Fruit fly (Drosophila melanogaster): Measurements from ENCODE around the gene His4r.

Gene His4r

DNA sequence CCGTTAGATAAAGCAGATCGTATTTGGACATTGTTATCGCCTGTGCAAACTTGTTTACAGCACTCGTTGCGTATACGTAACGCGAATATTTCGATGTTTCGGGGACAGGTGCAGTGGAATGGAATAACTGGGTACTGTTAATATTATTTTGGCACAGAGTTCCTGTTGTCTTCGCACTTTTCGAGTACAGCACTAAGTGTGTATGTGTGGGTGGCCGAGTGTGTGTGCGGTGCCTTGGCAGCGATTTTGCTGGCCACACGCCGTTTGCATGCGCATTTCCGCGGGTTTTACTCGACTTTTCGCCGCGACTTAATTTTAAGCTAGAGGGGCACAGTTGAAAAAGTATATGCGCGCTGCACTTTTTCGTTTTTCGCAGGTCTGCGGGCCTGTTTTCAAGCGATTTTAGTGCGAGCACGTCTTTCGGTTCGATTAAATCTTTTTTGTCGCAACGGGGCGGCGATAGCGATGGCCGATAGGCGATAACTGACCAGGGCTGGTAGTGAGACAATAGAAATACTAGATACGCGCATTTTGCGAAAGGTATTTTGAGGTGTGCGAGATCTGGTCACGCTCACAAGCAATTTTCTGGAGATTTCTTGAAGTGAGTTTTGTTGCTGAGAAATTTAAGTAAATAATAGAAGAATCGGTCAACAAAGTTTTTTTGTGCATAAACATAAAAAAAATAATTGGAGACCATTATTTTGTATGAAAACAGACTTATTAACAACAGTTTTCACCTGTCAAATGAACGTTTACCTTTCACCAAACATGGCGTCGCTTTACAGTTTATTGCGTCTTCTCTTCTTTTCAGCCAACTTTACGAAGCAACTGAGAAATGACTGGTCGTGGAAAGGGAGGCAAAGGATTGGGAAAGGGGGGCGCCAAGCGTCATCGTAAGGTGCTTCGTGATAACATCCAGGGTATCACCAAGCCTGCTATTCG lies at the start of gene His4r, which contains the start of gene put:
His4r (plus strand) TSS at position 541 of the 942 bp plus-strand sequence.
put (minus strand) TSS at position 489 of the 942 bp plus-strand sequence.
- TF ChIP-seq MESR4 (GFP tag; optimal IDR thresholded peaks at IDR 0.05) (peak; percentile 87), CG10431 (GFP tag; optimal IDR thresholded peaks at IDR 0.05) (peak; percentile 71), CG15696 (tag; optimal IDR thresholded peaks at IDR 0.05) (no peak), CG7556 (GFP tag; optimal IDR thresholded peaks at IDR 0.05) (no peak), CG10321 (GFP tag; IDR thresholded peaks at IDR 0.05) (no peak), CG17612 (GFP tag; IDR thresholded peaks at IDR 0.05) (no peak), YL-1 (GFP tag; optimal IDR thresholded peaks at IDR 0.05) (peak; percentile 92), Atf3 (GFP tag; optimal IDR thresholded peaks at IDR 0.05) (no peak), usp (GFP tag; optimal IDR thresholded peaks at IDR 0.05) (no peak), CG12299 (tag; optimal IDR thresholded peaks at IDR 0.05) (peak; percentile 36), CG3995 (GFP tag; optimal IDR thresholded peaks at IDR 0.05) (no peak), CG18764 (GFP tag; optimal IDR thresholded peaks at IDR 0.05) (peak; percentile 4), jing (GFP tag; optimal IDR thresholded peaks at IDR 0.05) (no peak), trem (tag; optimal IDR thresholded peaks at IDR 0.05) (peak; percentile 77), CG12659 (GFP tag; optimal IDR thresholded peaks at IDR 0.05) (peak; percentile 81), CG7987 (GFP tag; optimal IDR thresholded peaks at IDR 0.05) (peak; percentile 30), onecut (GFP tag; IDR thresholded peaks at IDR 0.05) (no peak), dysf (GFP tag; IDR thresholded peaks at IDR 0.05) (no peak), unc-4 (GFP tag; IDR thresholded peaks at IDR 0.05; ENCODE audit: partially characterized antibody) (peak; percentile 50; the same call in 1 of the 2 replicates), kay (GFP tag; optimal IDR thresholded peaks at IDR 0.05) (no peak), CG17802 (tag; optimal IDR thresholded peaks at IDR 0.05) (peak; percentile 42), tup (GFP tag; optimal IDR thresholded peaks at IDR 0.05) (no peak), CrebB (tag; optimal IDR thresholded peaks at IDR 0.05) (peak; percentile 45), CG1603 (tag; optimal IDR thresholded peaks at IDR 0.05) (peak; percentile 81), her (GFP tag; optimal IDR thresholded peaks at IDR 0.05) (peak; percentile 16), CHES-1-like (GFP tag; optimal IDR thresholded peaks at IDR 0.05) (peak; percentile 49), CG1792 (GFP tag; optimal IDR thresholded peaks at IDR 0.05) (peak; percentile 8), CoRest (tag; optimal IDR thresholded peaks at IDR 0.05) (peak; percentile 4), phol (tag; optimal IDR thresholded peaks at IDR 0.05) (peak; percentile 91), CG12391 (tag; optimal IDR thresholded peaks at IDR 0.05) (peak; percentile 33), chn (GFP tag; optimal IDR thresholded peaks at IDR 0.05) (peak; percentile 43), CG18476 (GFP tag; optimal IDR thresholded peaks at IDR 0.05) (no peak), CG42726 (GFP tag; IDR thresholded peaks at IDR 0.05; ENCODE audit: partially characterized antibody) (0 out of 2 replicates have a peak, but pooled peaks have one; percentile 16), Hr51 (GFP tag; optimal IDR thresholded peaks at IDR 0.05) (no peak), ind (GFP tag; optimal IDR thresholded peaks at IDR 0.05) (no peak), B-H1 (GFP tag; IDR thresholded peaks at IDR 0.05) (no peak), Mes4 (GFP tag; optimal IDR thresholded peaks at IDR 0.05) (no peak), Ssrp (tag; optimal IDR thresholded peaks at IDR 0.05) (no peak), CG17186 (GFP tag; optimal IDR thresholded peaks at IDR 0.05) (peak; percentile 91), mam (GFP tag; optimal IDR thresholded peaks at IDR 0.05) (peak; percentile 24), kah (GFP tag; optimal IDR thresholded peaks at IDR 0.05) (peak; percentile 20), CG12769 (tag; optimal IDR thresholded peaks at IDR 0.05) (peak; percentile 45), wdn (GFP tag; IDR thresholded peaks at IDR 0.05) (no peak), CG9609 (GFP tag; optimal IDR thresholded peaks at IDR 0.05) (no peak), Sin3A (optimal IDR thresholded peaks at IDR 0.05) (peak; percentile 74), nau (GFP tag; optimal IDR thresholded peaks at IDR 0.05) (no peak), slbo (GFP tag; IDR thresholded peaks at IDR 0.05) (peak; percentile 35; the same call in 1 of the 2 replicates), cwo (GFP tag; optimal IDR thresholded peaks at IDR 0.05) (no peak)
